Fruit fly (Drosophila melanogaster) whole organism, embryonic: ENCODE measurements around the gene Dad1.

Source experiments
- Ada2b ChIP-seq: fragments of 200-800 bp; sonication (Bioruptor generic); IDR thresholded peaks from 2 replicates; pipeline ENCODE4 v1.3.6; 2022; ENCODE audit warnings: missing biosample characterization, missing genetic modification characterization
- CG10267 ChIP-seq: fragments of 200-800 bp; sonication (Bioruptor generic); optimal IDR thresholded peaks from 2 replicates; lab custom pipeline; 2018; ENCODE audit warnings: missing biosample characterization, mild to moderate bottlenecking, missing genetic modification characterization, moderate library complexity
- CG11456 ChIP-seq: fragments of 200-800 bp; sonication (Bioruptor generic); IDR thresholded peaks from 3 replicates; pipeline ENCODE4 v1.3.6; 2022; ENCODE audit warnings: missing biosample characterization, missing genetic modification characterization
- CG12299 ChIP-seq: fragments of 200-800 bp; sonication (Bioruptor generic); optimal IDR thresholded peaks from 2 replicates; lab custom pipeline; 2018; ENCODE audit warnings: missing biosample characterization, mild to moderate bottlenecking, missing genetic modification characterization
- CG12659 ChIP-seq: fragments of 200-800 bp; sonication (Bioruptor generic); optimal IDR thresholded peaks from 3 replicates; lab custom pipeline; 2017; ENCODE audit warnings: mild to moderate bottlenecking, missing biosample characterization, missing genetic modification reagents, missing genetic modification characterization
- CG14710 ChIP-seq: fragments of 200-800 bp; sonication (Bioruptor generic); optimal IDR thresholded peaks from 3 replicates; lab custom pipeline; 2019; ENCODE audit warnings: missing biosample characterization, mild to moderate bottlenecking, missing genetic modification characterization, moderate library complexity
- CG15073 ChIP-seq: fragments of 200-800 bp; sonication (Bioruptor generic); optimal IDR thresholded peaks from 2 replicates; lab custom pipeline; 2016; ENCODE audit warnings: missing biosample characterization, missing genetic modification characterization
- CG15696 ChIP-seq: fragments of 200-800 bp; sonication (Bioruptor generic); optimal IDR thresholded peaks from 2 replicates; lab custom pipeline; 2019; ENCODE audit warnings: missing biosample characterization, mild to moderate bottlenecking, missing genetic modification characterization, moderate library complexity
- CG17568 ChIP-seq: fragments of 200-800 bp; sonication (Bioruptor generic); optimal IDR thresholded peaks from 2 replicates; lab custom pipeline; 2018; ENCODE audit warnings: missing biosample characterization, mild to moderate bottlenecking, missing genetic modification characterization, moderate library complexity
- CG17802 ChIP-seq: fragments of 200-800 bp; sonication (Bioruptor generic); optimal IDR thresholded peaks from 2 replicates; lab custom pipeline; 2018; ENCODE audit warnings: missing biosample characterization, mild to moderate bottlenecking, missing genetic modification characterization, moderate library complexity
- CG2202 ChIP-seq: fragments of 200-800 bp; sonication (Bioruptor generic); optimal IDR thresholded peaks from 2 replicates; lab custom pipeline; 2018; ENCODE audit warnings: missing biosample characterization, mild to moderate bottlenecking, missing genetic modification characterization
- CG2712 ChIP-seq: fragments of 200-800 bp; optimal IDR thresholded peaks from 3 replicates; lab custom pipeline; 2019; ENCODE audit warnings: missing biosample characterization, mild to moderate bottlenecking, missing genetic modification characterization, moderate library complexity
- CG30431 ChIP-seq: fragments of 200-800 bp; sonication (Bioruptor generic); optimal IDR thresholded peaks from 2 replicates; lab custom pipeline; 2017; ENCODE audit warnings: missing biosample characterization, missing genetic modification characterization
- CG32767 ChIP-seq: fragments of 200-800 bp; sonication (Bioruptor generic); IDR thresholded peaks from 2 replicates; pipeline ENCODE4 v1.3.6; 2022; ENCODE audit warnings: missing biosample characterization, missing genetic modification characterization
- CG33213 ChIP-seq: fragments of 200-800 bp; sonication (Bioruptor generic); optimal IDR thresholded peaks from 3 replicates; lab custom pipeline; 2016; ENCODE audit warnings: missing biosample characterization, missing genetic modification characterization
- CG3847 ChIP-seq: fragments of 200-800 bp; sonication (Bioruptor generic); IDR thresholded peaks from 2 replicates; pipeline ENCODE4 v1.3.6; 2022; ENCODE audit warnings: missing biosample characterization, missing genetic modification characterization
- CG4854 ChIP-seq: fragments of 200-800 bp; sonication (Bioruptor generic); optimal IDR thresholded peaks from 2 replicates; lab custom pipeline; 2016; ENCODE audit warnings: missing biosample characterization, missing genetic modification characterization, inconsistent platforms
- CG6683 ChIP-seq: fragments of 200-800 bp; sonication (Bioruptor generic); optimal IDR thresholded peaks from 2 replicates; lab custom pipeline; 2017; ENCODE audit warnings: missing biosample characterization, mild to moderate bottlenecking, missing genetic modification characterization, missing genetic modification reagents
- CG8944 ChIP-seq: fragments of 200-800 bp; sonication (Bioruptor generic); optimal IDR thresholded peaks from 3 replicates; lab custom pipeline; 2016; ENCODE audit warnings: missing biosample characterization, missing genetic modification characterization
- CG9727 ChIP-seq: fragments of 200-800 bp; sonication (Bioruptor generic); optimal IDR thresholded peaks from 3 replicates; lab custom pipeline; 2017; ENCODE audit warnings: missing biosample characterization, mild to moderate bottlenecking, missing genetic modification characterization
- Deaf1 ChIP-seq: fragments of 200-800 bp; optimal IDR thresholded peaks from 3 replicates; lab custom pipeline; 2019; ENCODE audit warnings: missing biosample characterization, mild to moderate bottlenecking, missing genetic modification characterization, moderate library complexity
- Dek ChIP-seq: fragments of 200-800 bp; sonication (Bioruptor generic); optimal IDR thresholded peaks from 3 replicates; lab custom pipeline; 2019; ENCODE audit warnings: missing biosample characterization, mild to moderate bottlenecking, missing genetic modification characterization, moderate library complexity
- Drgx ChIP-seq: fragments of 200-800 bp; sonication (Bioruptor generic); IDR thresholded peaks from 2 replicates; pipeline ENCODE4 v1.3.6; 2022; ENCODE audit warnings: missing biosample characterization, missing genetic modification characterization
- E2f2 ChIP-seq: fragments of 200-800 bp; sonication (Bioruptor generic); IDR thresholded peaks from 2 replicates; pipeline ENCODE4 v1.3.6; 2022; ENCODE audit warnings: missing biosample characterization, missing genetic modification characterization
- Ets65A ChIP-seq: fragments of 200-800 bp; sonication (Bioruptor generic); peaks from one replicate; lab custom pipeline; 2016; ENCODE audit warnings: missing biosample characterization, missing genetic modification characterization
- HLH4C ChIP-seq: fragments of 200-800 bp; sonication (Bioruptor generic); IDR thresholded peaks from 3 replicates; pipeline ENCODE4 v1.3.6; 2022; ENCODE audit warnings: missing biosample characterization, missing genetic modification characterization; ENCODE audit not compliant: partially characterized antibody
- Hr51 ChIP-seq, 2 experiments: fragments of 200-800 bp; sonication (Bioruptor generic); optimal IDR thresholded peaks; 2 replicates in 1 of 2; 3 replicates in 1 of 2; lab custom pipeline; 2016 to 2018; ENCODE audit warnings: missing biosample characterization in 2 of 2, missing genetic modification characterization in 2 of 2, mild to moderate bottlenecking in 1 of 2, moderate library complexity in 1 of 2
- Lhr ChIP-seq: fragments of 200-800 bp; sonication (Bioruptor generic); optimal IDR thresholded peaks from 3 replicates; lab custom pipeline; 2017; ENCODE audit warnings: mild to moderate bottlenecking, missing biosample characterization, missing genetic modification reagents, missing genetic modification characterization
- NC2α ChIP-seq: fragments of 200-800 bp; sonication (Bioruptor generic); optimal IDR thresholded peaks from 2 replicates; lab custom pipeline; 2016; ENCODE audit warnings: missing biosample characterization, missing genetic modification characterization
- Opbp ChIP-seq: fragments of 200-800 bp; sonication (Bioruptor generic); IDR thresholded peaks from 3 replicates; pipeline ENCODE4 v1.3.6; 2022; ENCODE audit warnings: missing biosample characterization, missing genetic modification characterization; ENCODE audit not compliant: partially characterized antibody
- PHDP ChIP-seq: fragments of 200-800 bp; sonication (Bioruptor generic); optimal IDR thresholded peaks from 3 replicates; lab custom pipeline; 2018; ENCODE audit warnings: missing biosample characterization, mild to moderate bottlenecking, missing genetic modification characterization, moderate library complexity
- Poxn ChIP-seq: fragments of 200-800 bp; sonication (Bioruptor generic); IDR thresholded peaks from 2 replicates; pipeline ENCODE4 v1.3.6; 2022; ENCODE audit warnings: missing biosample characterization, missing genetic modification characterization
- Ssrp ChIP-seq: fragments of 200-800 bp; sonication (Bioruptor generic); optimal IDR thresholded peaks from 2 replicates; lab custom pipeline; 2018; ENCODE audit warnings: missing biosample characterization, mild to moderate bottlenecking, missing genetic modification characterization, moderate library complexity
- bbx ChIP-seq: fragments of 200-800 bp; sonication (Bioruptor generic); IDR thresholded peaks from 2 replicates; pipeline ENCODE4 v1.3.6; 2022; ENCODE audit warnings: missing biosample characterization, missing genetic modification characterization; ENCODE audit not compliant: partially characterized antibody
- cad ChIP-seq: fragments of >200 bp; optimal IDR thresholded peaks from 2 replicates; lab custom pipeline; 2017; ENCODE audit warnings: missing biosample characterization, missing genetic modification characterization
- dan ChIP-seq: fragments of 200-800 bp; sonication (Bioruptor generic); IDR thresholded peaks from 2 replicates; pipeline ENCODE4 v1.3.6; 2022; ENCODE audit warnings: missing biosample characterization, missing genetic modification characterization
- dmrt11E ChIP-seq: fragments of 200-800 bp; sonication (Bioruptor generic); optimal IDR thresholded peaks from 3 replicates; lab custom pipeline; 2018; ENCODE audit warnings: missing biosample characterization, mild to moderate bottlenecking, missing genetic modification characterization, moderate library complexity
- dmrt99B ChIP-seq: fragments of 200-800 bp; sonication (Bioruptor generic); optimal IDR thresholded peaks from 2 replicates; lab custom pipeline; 2018; ENCODE audit warnings: missing biosample characterization, mild to moderate bottlenecking, missing genetic modification characterization, moderate library complexity
- fd3F ChIP-seq: fragments of 200-800 bp; sonication (Bioruptor generic); optimal IDR thresholded peaks from 2 replicates; lab custom pipeline; 2018; ENCODE audit warnings: missing biosample characterization, mild to moderate bottlenecking, missing genetic modification characterization, moderate library complexity
- kah ChIP-seq: fragments of 200-800 bp; sonication (Bioruptor generic); optimal IDR thresholded peaks from 2 replicates; lab custom pipeline; 2018; ENCODE audit warnings: missing biosample characterization, mild to moderate bottlenecking, missing genetic modification characterization
- lola ChIP-seq, 3 experiments: fragments of >200 bp in 2 of 3; fragments of 200-800 bp in 1 of 3; sonication (Bioruptor generic) in 1 of 3; optimal IDR thresholded peaks; 2 replicates each; lab custom pipeline; 2017 to 2019; ENCODE audit warnings: missing biosample characterization in 3 of 3, missing genetic modification characterization in 3 of 3, mild to moderate bottlenecking in 1 of 3, moderate library complexity in 1 of 3
- nmo ChIP-seq: fragments of 200-800 bp; sonication (Bioruptor generic); optimal IDR thresholded peaks from 2 replicates; lab custom pipeline; 2018; ENCODE audit warnings: missing biosample characterization, mild to moderate bottlenecking, missing genetic modification characterization, moderate library complexity
- pum ChIP-seq: fragments of 200-800 bp; sonication (Bioruptor generic); optimal IDR thresholded peaks from 2 replicates; lab custom pipeline; 2016; ENCODE audit warnings: missing biosample characterization, missing genetic modification characterization
- ranshi ChIP-seq: fragments of 200-800 bp; sonication (Bioruptor generic); IDR thresholded peaks from 2 replicates; pipeline ENCODE4 v1.3.6; 2022; ENCODE audit warnings: missing biosample characterization, missing genetic modification characterization
- run ChIP-seq: fragments of 200-800 bp; sonication (Bioruptor generic); optimal IDR thresholded peaks from 3 replicates; lab custom pipeline; 2018; ENCODE audit warnings: missing biosample characterization, mild to moderate bottlenecking, missing genetic modification characterization
- sens-2 ChIP-seq: fragments of 200-800 bp; sonication (Bioruptor generic); IDR thresholded peaks from 2 replicates; pipeline ENCODE4 v1.3.6; 2022; ENCODE audit warnings: missing biosample characterization, missing genetic modification characterization
- so ChIP-seq: fragments of 200-800 bp; sonication (Bioruptor generic); IDR thresholded peaks from 3 replicates; pipeline ENCODE4 v1.3.6; 2022; ENCODE audit warnings: missing biosample characterization, missing genetic modification characterization
- tup ChIP-seq: fragments of 200-800 bp; sonication (Bioruptor generic); optimal IDR thresholded peaks from 2 replicates; lab custom pipeline; 2016; ENCODE audit warnings: missing biosample characterization, mild to moderate bottlenecking, missing genetic modification characterization, moderate library complexity
- zen2 ChIP-seq: fragments of 200-800 bp; sonication (Bioruptor generic); IDR thresholded peaks from 3 replicates; pipeline ENCODE4 v1.3.6; 2022; ENCODE audit warnings: missing biosample characterization, missing genetic modification characterization; ENCODE audit not compliant: partially characterized antibody

Gene Dad1

DNA sequence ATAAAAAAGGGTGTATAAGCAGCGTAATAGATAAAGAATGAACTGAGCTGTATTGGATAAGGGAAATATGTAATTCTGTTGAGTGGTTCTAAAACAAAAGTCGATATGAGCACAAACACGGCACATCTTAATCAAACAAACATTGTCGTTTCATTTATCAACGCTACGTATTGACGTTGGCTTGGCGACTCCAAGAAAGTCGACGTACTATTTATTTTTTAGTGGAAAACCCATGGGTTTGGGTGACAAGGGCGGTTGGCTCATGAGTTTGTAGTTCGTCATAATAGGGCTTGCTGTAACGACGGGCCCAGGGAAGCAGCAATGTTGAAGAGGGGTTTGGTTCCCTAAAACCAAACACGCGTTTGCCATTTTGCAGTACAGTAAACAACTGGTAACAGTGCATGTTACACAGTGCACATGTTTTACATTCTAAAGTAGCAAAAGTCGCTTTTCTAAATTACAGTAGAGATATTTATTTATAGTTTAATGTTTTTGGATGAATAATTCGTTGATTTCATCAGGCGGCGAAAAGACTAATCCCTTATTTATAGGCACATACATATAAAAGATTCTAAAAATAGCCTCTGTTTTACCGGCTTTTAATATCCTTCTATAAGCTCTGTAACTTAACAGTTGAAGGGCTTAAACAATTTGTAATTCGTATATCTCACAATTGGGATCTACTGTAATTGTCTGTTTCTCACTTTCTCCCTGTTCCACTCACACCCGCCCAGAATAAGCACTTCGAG, 22.6 kb downstream of the Dad1 start (continued):
- TF ChIP-seq CG33213 (GFP tag; lab: Kevin White, UChicago) (no peak), nmo (GFP tag; lab: Kevin White, UChicago) (peak; percentile 46), ranshi (GFP tag; lab: Robert Waterston, UW) (no peak), zen2 (no peak), Hr51 (GFP tag; optimal IDR thresholded peaks at IDR 0.05; lab: Kevin White, UChicago) (peak in 1 of 2 experiments; percentile 7), Poxn (GFP tag; lab: Robert Waterston, UW) (no peak), CG10267 (peak; percentile 15), CG30431 (no peak), run (no peak), bbx (no peak), CG12659 (GFP tag; lab: Kevin White, UChicago) (peak; percentile 20), Ada2b (no peak), CG2202 (tag; lab: Kevin White, UChicago) (no peak), E2f2 (GFP tag; lab: Robert Waterston, UW) (no peak), kah (GFP tag; lab: Kevin White, UChicago) (no peak), Dek (tag; lab: Kevin White, UChicago) (no peak), Ssrp (tag; lab: Kevin White, UChicago) (peak; percentile 17), CG4854 (no peak), CG15073 (GFP tag; lab: Kevin White, UChicago) (no peak), NC2α (GFP tag; lab: Kevin White, UChicago) (no peak), CG17802 (no peak), CG8944 (GFP tag; lab: Kevin White, UChicago) (no peak), CG14710 (tag; lab: Kevin White, UChicago) (peak; percentile 7), CG32767 (GFP tag; lab: Robert Waterston, UW) (no peak), Lhr (GFP tag; lab: Kevin White, UChicago) (no peak), HLH4C (no peak), CG2712 (peak; percentile 59), dmrt11E (tag; lab: Kevin White, UChicago) (peak; percentile 13), cad (GFP tag; lab: Kevin White, UChicago) (no peak), pum (GFP tag; lab: Kevin White, UChicago) (no peak), Ets65A (peak; percentile 9), dmrt99B (peak; percentile 55), CG11456 (GFP tag; lab: Robert Waterston, UW) (peak; percentile 35; the same call in 1 of the 3 replicates), lola (GFP tag; optimal IDR thresholded peaks at IDR 0.05; lab: Kevin White, UChicago) (no peak), CG12299 (peak; percentile 13), PHDP (no peak), sens-2 (GFP tag; lab: Robert Waterston, UW) (no peak), fd3F (GFP tag; lab: Kevin White, UChicago) (no peak), Deaf1 (tag; lab: Kevin White, UChicago) (no peak), CG9727 (GFP tag; lab: Kevin White, UChicago) (peak; percentile 45), CG17568 (GFP tag; lab: Kevin White, UChicago) (peak; percentile 3), CG15696 (tag; lab: Kevin White, UChicago) (no peak), CG3847 (GFP tag; lab: Robert Waterston, UW) (no peak), Drgx (no peak), dan (GFP tag; lab: Robert Waterston, UW) (no peak), CG6683 (GFP tag; lab: Kevin White, UChicago) (no peak), tup (GFP tag; lab: Kevin White, UChicago) (no peak), Opbp (GFP tag; lab: Robert Waterston, UW) (no peak), so (GFP tag; lab: Robert Waterston, UW) (no peak)
